Fruit fly (Drosophila melanogaster) Kc167 (cell line): ENCODE data around the gene CG3587.

Experiments used
- Myc ChIP-seq: fragments of >200 bp; optimal IDR thresholded peaks from 2 replicates; lab custom pipeline; 2017; ENCODE audit warnings: missing external identifiers
- h ChIP-seq: fragments of >200 bp; optimal IDR thresholded peaks from 3 replicates; lab custom pipeline; 2018; ENCODE audit warnings: missing external identifiers
- psq ChIP-seq: fragments of >200 bp; optimal IDR thresholded peaks from 2 replicates; lab custom pipeline; 2017; ENCODE audit warnings: missing external identifiers
- ttk ChIP-seq: sonication (Bioruptor generic); optimal IDR thresholded peaks from 2 replicates; lab custom pipeline; 2017; ENCODE audit warnings: missing external identifiers

DNA sequence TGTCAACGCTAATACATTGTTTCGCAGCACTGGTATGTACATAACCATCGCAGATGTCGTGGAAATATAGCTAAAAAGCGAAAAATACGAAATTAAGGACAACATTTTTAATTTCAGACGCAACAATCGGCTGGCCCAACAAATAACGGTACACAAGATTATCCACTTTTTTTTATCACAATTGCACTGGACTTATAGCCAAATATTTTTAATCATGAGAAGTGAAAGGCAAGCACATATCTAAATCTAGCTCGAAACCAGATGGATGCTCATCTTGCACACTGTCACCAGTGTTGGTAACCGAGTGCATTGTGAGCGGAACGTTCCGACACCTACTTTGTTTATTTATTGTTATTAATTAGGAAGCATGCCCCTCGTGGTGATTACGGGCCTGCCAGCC lies at the start of gene CG3587, which contains the start of gene CG3857:
- TF ChIP-seq h (lab: Kevin White, UChicago) (no peak), psq (lab: Kevin White, UChicago) (no peak), Myc (lab: Kevin White, UChicago) (no peak), ttk (lab: Kevin White, UChicago) (no peak)
